Fruit fly (Drosophila melanogaster) whole organism, embryonic: Measurements from ENCODE around the gene CG12177.

Source experiments
- ATbp ChIP-seq: fragments of 200-800 bp; sonication (Bioruptor generic); optimal IDR thresholded peaks from 2 replicates; lab custom pipeline; 2017; ENCODE audit warnings: missing biosample characterization, mild to moderate bottlenecking, missing genetic modification characterization, missing genetic modification reagents
- Ada2b ChIP-seq: fragments of 200-800 bp; sonication (Bioruptor generic); IDR thresholded peaks from 2 replicates; pipeline ENCODE4 v1.3.6; 2022; ENCODE audit warnings: missing biosample characterization, missing genetic modification characterization
- Antp ChIP-seq: fragments of 200-800 bp; sonication (Bioruptor generic); optimal IDR thresholded peaks from 3 replicates; lab custom pipeline; 2016; ENCODE audit warnings: missing biosample characterization, missing genetic modification characterization
- BtbVII ChIP-seq: fragments of 200-800 bp; sonication (Bioruptor generic); optimal IDR thresholded peaks from 3 replicates; lab custom pipeline; 2017; ENCODE audit warnings: missing biosample characterization, mild to moderate bottlenecking, missing genetic modification characterization
- CG10209 ChIP-seq: fragments of 200-800 bp; sonication (Bioruptor generic); optimal IDR thresholded peaks from 3 replicates; lab custom pipeline; 2017; ENCODE audit warnings: missing biosample characterization, mild to moderate bottlenecking, missing genetic modification characterization, missing genetic modification reagents
- CG12071 ChIP-seq: fragments of 200-800 bp; sonication (Bioruptor generic); optimal IDR thresholded peaks from 3 replicates; lab custom pipeline; 2018; ENCODE audit warnings: missing biosample characterization, mild to moderate bottlenecking, missing genetic modification characterization
- CG12659 ChIP-seq: fragments of 200-800 bp; sonication (Bioruptor generic); optimal IDR thresholded peaks from 3 replicates; lab custom pipeline; 2017; ENCODE audit warnings: mild to moderate bottlenecking, missing biosample characterization, missing genetic modification reagents, missing genetic modification characterization
- CG12744 ChIP-seq: fragments of 200-800 bp; sonication (Bioruptor generic); optimal IDR thresholded peaks from 2 replicates; lab custom pipeline; 2016; ENCODE audit warnings: missing biosample characterization, missing genetic modification characterization
- CG13287 ChIP-seq: fragments of 200-800 bp; sonication (Bioruptor generic); IDR thresholded peaks from 2 replicates; pipeline ENCODE4 v1.3.6; 2022; ENCODE audit warnings: missing biosample characterization, missing genetic modification characterization; ENCODE audit not compliant: partially characterized antibody
- CG13296 ChIP-seq: fragments of 200-800 bp; sonication (Bioruptor generic); optimal IDR thresholded peaks from 3 replicates; lab custom pipeline; 2018; ENCODE audit warnings: missing biosample characterization, mild to moderate bottlenecking, missing genetic modification characterization
- CG13424 ChIP-seq: fragments of 200-800 bp; sonication (Bioruptor generic); optimal IDR thresholded peaks from 2 replicates; lab custom pipeline; 2019; ENCODE audit warnings: missing biosample characterization, mild to moderate bottlenecking, missing genetic modification characterization, moderate library complexity
- CG13624 ChIP-seq: fragments of 200-800 bp; sonication (Bioruptor generic); optimal IDR thresholded peaks from 2 replicates; lab custom pipeline; 2016; ENCODE audit warnings: missing biosample characterization, missing genetic modification characterization
- CG15601 ChIP-seq: fragments of 200-800 bp; sonication (Bioruptor generic); optimal IDR thresholded peaks from 3 replicates; lab custom pipeline; 2019; ENCODE audit warnings: missing biosample characterization, mild to moderate bottlenecking, missing genetic modification characterization, moderate library complexity
- CG17802 ChIP-seq: fragments of 200-800 bp; sonication (Bioruptor generic); optimal IDR thresholded peaks from 2 replicates; lab custom pipeline; 2018; ENCODE audit warnings: missing biosample characterization, mild to moderate bottlenecking, missing genetic modification characterization, moderate library complexity
- CG2875 ChIP-seq: fragments of 200-800 bp; sonication (Bioruptor generic); optimal IDR thresholded peaks from 2 replicates; lab custom pipeline; 2017; ENCODE audit warnings: missing biosample characterization, mild to moderate bottlenecking, missing genetic modification characterization, missing genetic modification reagents
- CG31365 ChIP-seq: fragments of 200-800 bp; sonication (Bioruptor generic); optimal IDR thresholded peaks from 2 replicates; lab custom pipeline; 2018; ENCODE audit warnings: missing biosample characterization, mild to moderate bottlenecking, missing genetic modification characterization
- CG32532 ChIP-seq: fragments of 200-800 bp; sonication (Bioruptor generic); IDR thresholded peaks from 2 replicates; pipeline ENCODE4 v1.3.6; 2022; ENCODE audit warnings: missing biosample characterization, missing genetic modification characterization
- CG3847 ChIP-seq: fragments of 200-800 bp; sonication (Bioruptor generic); IDR thresholded peaks from 2 replicates; pipeline ENCODE4 v1.3.6; 2022; ENCODE audit warnings: missing biosample characterization, missing genetic modification characterization
- CG42726 ChIP-seq: fragments of 200-800 bp; sonication (Bioruptor generic); IDR thresholded peaks from 2 replicates; pipeline ENCODE4 v1.3.6; 2022; ENCODE audit warnings: missing biosample characterization, missing genetic modification characterization; ENCODE audit not compliant: partially characterized antibody
- CG4424 ChIP-seq: fragments of 200-800 bp; sonication (Bioruptor generic); optimal IDR thresholded peaks from 3 replicates; lab custom pipeline; 2016; ENCODE audit warnings: missing biosample characterization, missing genetic modification characterization
- CG6272 ChIP-seq: fragments of 200-800 bp; sonication (Bioruptor generic); IDR thresholded peaks from 2 replicates; pipeline ENCODE4 v1.3.6; 2022; ENCODE audit warnings: missing biosample characterization, missing genetic modification characterization
- CG7839 ChIP-seq: fragments of 200-800 bp; sonication (Bioruptor generic); optimal IDR thresholded peaks from 3 replicates; lab custom pipeline; 2018; ENCODE audit warnings: missing biosample characterization, mild to moderate bottlenecking, missing genetic modification characterization, moderate library complexity
- CG8281 ChIP-seq: fragments of 200-800 bp; sonication (Bioruptor generic); optimal IDR thresholded peaks from 2 replicates; lab custom pipeline; 2018; ENCODE audit warnings: missing biosample characterization, mild to moderate bottlenecking, missing genetic modification characterization, moderate library complexity
- Camta ChIP-seq: fragments of 200-800 bp; sonication (Bioruptor generic); optimal IDR thresholded peaks from 2 replicates; lab custom pipeline; 2016; ENCODE audit warnings: missing biosample characterization, missing genetic modification characterization
- Dad ChIP-seq: fragments of 200-800 bp; sonication (Bioruptor generic); optimal IDR thresholded peaks from 3 replicates; lab custom pipeline; 2016; ENCODE audit warnings: missing biosample characterization, missing genetic modification characterization
- Deaf1 ChIP-seq: fragments of 200-800 bp; optimal IDR thresholded peaks from 3 replicates; lab custom pipeline; 2019; ENCODE audit warnings: missing biosample characterization, mild to moderate bottlenecking, missing genetic modification characterization, moderate library complexity
- Doc3 ChIP-seq: fragments of 200-800 bp; sonication (Bioruptor generic); IDR thresholded peaks from 3 replicates; pipeline ENCODE4 v1.3.6; 2022; ENCODE audit warnings: missing biosample characterization, missing genetic modification characterization; ENCODE audit not compliant: partially characterized antibody
- Hand ChIP-seq: fragments of 200-800 bp; sonication (Bioruptor generic); optimal IDR thresholded peaks from 2 replicates; lab custom pipeline; 2017; ENCODE audit warnings: mild to moderate bottlenecking, missing biosample characterization, missing genetic modification reagents, missing genetic modification characterization
- Hr3 ChIP-seq: fragments of 200-800 bp; sonication (Bioruptor generic); optimal IDR thresholded peaks from 3 replicates; lab custom pipeline; 2016; ENCODE audit warnings: missing biosample characterization, missing genetic modification characterization
- Kr ChIP-seq: fragments of 200-800 bp; sonication (Bioruptor generic); optimal IDR thresholded peaks from 2 replicates; lab custom pipeline; 2017; ENCODE audit warnings: missing biosample characterization, mild to moderate bottlenecking, missing genetic modification characterization
- Max ChIP-seq: fragments of 200-800 bp; sonication (Bioruptor generic); optimal IDR thresholded peaks from 2 replicates; lab custom pipeline; 2016; ENCODE audit warnings: missing biosample characterization, mild to moderate bottlenecking, missing genetic modification characterization
- Neu2 ChIP-seq: fragments of 200-800 bp; sonication (Bioruptor generic); optimal IDR thresholded peaks from 3 replicates; lab custom pipeline; 2016; ENCODE audit warnings: missing biosample characterization, missing genetic modification characterization, borderline replicate concordance
- Nf-YB ChIP-seq: fragments of 200-800 bp; sonication (Bioruptor generic); optimal IDR thresholded peaks from 3 replicates; lab custom pipeline; 2019; ENCODE audit warnings: missing biosample characterization, mild to moderate bottlenecking, missing genetic modification characterization, moderate library complexity
- Oli ChIP-seq: fragments of 200-800 bp; sonication (Bioruptor generic); optimal IDR thresholded peaks from 2 replicates; lab custom pipeline; 2018; ENCODE audit warnings: missing biosample characterization, mild to moderate bottlenecking, missing genetic modification characterization, moderate library complexity
- Taf1 ChIP-seq: fragments of 200-800 bp; sonication (Bioruptor generic); IDR thresholded peaks from 2 replicates; pipeline ENCODE4 v1.3.6; 2022; ENCODE audit warnings: missing biosample characterization, missing genetic modification characterization
- br ChIP-seq: fragments of >200 bp; optimal IDR thresholded peaks from 2 replicates; lab custom pipeline; 2017
- btn ChIP-seq: fragments of 200-800 bp; sonication (Bioruptor generic); optimal IDR thresholded peaks from 2 replicates; lab custom pipeline; 2016; ENCODE audit warnings: missing biosample characterization, missing genetic modification characterization
- cato ChIP-seq: fragments of 200-800 bp; sonication (Bioruptor generic); optimal IDR thresholded peaks from 2 replicates; lab custom pipeline; 2016; ENCODE audit warnings: missing biosample characterization, missing genetic modification characterization, borderline replicate concordance
- crc ChIP-seq: fragments of 200-800 bp; sonication (Bioruptor generic); optimal IDR thresholded peaks from 2 replicates; lab custom pipeline; 2016; ENCODE audit warnings: missing biosample characterization, missing genetic modification characterization
- en ChIP-seq: fragments of 200-800 bp; sonication (Bioruptor generic); optimal IDR thresholded peaks from 2 replicates; lab custom pipeline; 2016; ENCODE audit warnings: missing biosample characterization, missing genetic modification characterization
- fd3F ChIP-seq: fragments of 200-800 bp; sonication (Bioruptor generic); optimal IDR thresholded peaks from 2 replicates; lab custom pipeline; 2018; ENCODE audit warnings: missing biosample characterization, mild to moderate bottlenecking, missing genetic modification characterization, moderate library complexity
- gce ChIP-seq: fragments of 200-800 bp; sonication (Bioruptor generic); IDR thresholded peaks from 3 replicates; pipeline ENCODE4 v1.3.6; 2022; ENCODE audit warnings: missing biosample characterization, missing genetic modification characterization
- grau ChIP-seq: fragments of 200-800 bp; optimal IDR thresholded peaks from 3 replicates; lab custom pipeline; 2019; ENCODE audit warnings: missing biosample characterization, mild to moderate bottlenecking, missing genetic modification characterization, moderate library complexity
- gt ChIP-seq: fragments of 200-800 bp; sonication (Bioruptor generic); IDR thresholded peaks from 2 replicates; pipeline ENCODE4 v1.3.6; 2022; ENCODE audit warnings: missing biosample characterization, missing genetic modification characterization
- hth ChIP-seq: fragments of >200 bp; optimal IDR thresholded peaks from 2 replicates; lab custom pipeline; 2017; ENCODE audit warnings: inconsistent platforms
- insv ChIP-seq, 2 experiments: fragments of 200-800 bp; sonication (Bioruptor generic); optimal IDR thresholded peaks; 3 replicates each; lab custom pipeline; 2016 to 2018; ENCODE audit warnings: missing biosample characterization in 2 of 2, missing genetic modification characterization in 2 of 2
- sna ChIP-seq: fragments of 200-800 bp; sonication (Bioruptor generic); IDR thresholded peaks from 2 replicates; pipeline ENCODE4 v1.3.6; 2022; ENCODE audit warnings: missing biosample characterization, missing genetic modification characterization; ENCODE audit not compliant: partially characterized antibody
- ssp ChIP-seq: fragments of 200-800 bp; sonication (Bioruptor generic); IDR thresholded peaks from 2 replicates; pipeline ENCODE4 v1.3.6; 2022; ENCODE audit warnings: missing biosample characterization, missing genetic modification characterization
- tgo ChIP-seq: fragments of 200-800 bp; sonication (Bioruptor generic); IDR thresholded peaks from 3 replicates; pipeline ENCODE4 v1.3.6; 2022; ENCODE audit warnings: missing biosample characterization, missing genetic modification characterization

CG12177 gene

DNA sequence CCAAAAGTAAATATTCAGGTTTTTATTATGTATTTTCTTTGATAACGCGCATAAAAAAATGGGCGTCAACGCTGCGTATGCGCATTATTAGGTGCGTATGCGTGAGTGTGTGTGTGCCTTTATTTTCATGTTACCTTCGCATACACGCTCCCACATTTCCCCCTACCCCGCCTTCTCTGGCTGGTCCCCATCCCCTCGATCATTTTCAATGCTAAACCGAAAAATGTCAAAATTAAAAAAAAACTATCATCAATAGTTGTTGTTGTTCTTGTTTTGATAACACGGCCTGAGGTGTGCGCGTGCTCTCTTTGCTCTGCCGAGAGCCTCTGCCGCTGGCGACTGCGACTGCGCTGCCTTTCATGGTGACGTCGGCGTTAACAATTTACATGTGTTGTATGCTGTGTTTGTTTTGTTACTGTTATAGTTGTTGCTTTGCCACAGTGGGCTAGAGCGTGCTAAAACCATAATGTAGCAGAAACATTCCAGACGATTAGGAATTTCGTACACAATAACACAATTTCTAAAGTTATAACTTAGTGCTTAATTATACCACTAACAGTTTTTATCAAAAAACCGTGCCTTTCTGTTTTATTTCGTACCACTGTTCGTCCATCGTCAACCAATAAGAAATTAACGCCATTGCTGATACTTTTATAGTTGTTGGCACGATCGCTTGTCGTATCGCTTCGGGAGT, 40.2 kb downstream of the CG12177 start (continued):
- TF ChIP-seq CG2875 (peak; percentile 98), Max (GFP tag; lab: Kevin White, UChicago) (peak; percentile 98), gce (GFP tag; lab: Robert Waterston, UW) (peak; percentile 99), CG12071 (GFP tag; lab: Kevin White, UChicago) (peak; percentile 99), hth (lab: Kevin White, UChicago) (no peak), Antp (peak; percentile 99), Hand (GFP tag; lab: Kevin White, UChicago) (peak; percentile 97), CG12744 (GFP tag; lab: Kevin White, UChicago) (peak; percentile 98), CG6272 (GFP tag; lab: Robert Waterston, UW) (peak; percentile 98), insv (GFP tag; optimal IDR thresholded peaks at IDR 0.05; lab: Kevin White, UChicago) (peak; percentile 51 to 79), en (GFP tag; lab: Kevin White, UChicago) (peak; percentile 98), br (lab: Kevin White, UChicago) (no peak), BtbVII (GFP tag; lab: Kevin White, UChicago) (peak; percentile 98), CG12659 (GFP tag; lab: Kevin White, UChicago) (peak; percentile 99), cato (GFP tag; lab: Kevin White, UChicago) (peak; percentile 98), tgo (GFP tag; lab: Robert Waterston, UW) (peak; percentile 99), CG3847 (GFP tag; lab: Robert Waterston, UW) (peak; percentile 99), sna (GFP tag; lab: Robert Waterston, UW) (peak; percentile 62; the same call in 1 of the 2 replicates), Dad (GFP tag; lab: Kevin White, UChicago) (peak; percentile 98), CG13287 (GFP tag; lab: Robert Waterston, UW) (peak; percentile 68), ssp (GFP tag; lab: Robert Waterston, UW) (peak; percentile 94), CG13296 (GFP tag; lab: Kevin White, UChicago) (peak; percentile 99), Nf-YB (GFP tag; lab: Kevin White, UChicago) (peak; percentile 95), crc (GFP tag; lab: Kevin White, UChicago) (peak; percentile 98), CG10209 (peak; percentile 99), gt (GFP tag; lab: Robert Waterston, UW) (peak; percentile 96), grau (tag; lab: Kevin White, UChicago) (peak; percentile 98), Taf1 (peak; percentile 98), CG13624 (GFP tag; lab: Kevin White, UChicago) (peak; percentile 99), Deaf1 (peak; percentile 99), CG13424 (tag; lab: Kevin White, UChicago) (peak; percentile 99), fd3F (GFP tag; lab: Kevin White, UChicago) (peak; percentile 98), btn (GFP tag; lab: Kevin White, UChicago) (peak; percentile 98), CG8281 (peak; percentile 92), Camta (GFP tag; lab: Kevin White, UChicago) (peak; percentile 99), CG42726 (peak; percentile 14; the same call in 1 of the 2 replicates), Ada2b (GFP tag; lab: Robert Waterston, UW) (peak; percentile 99), CG4424 (GFP tag; lab: Kevin White, UChicago) (peak; percentile 99), Neu2 (GFP tag; lab: Kevin White, UChicago) (peak; percentile 95), ATbp (peak; percentile 99), Doc3 (GFP tag; lab: Robert Waterston, UW) (no peak), Kr (GFP tag; lab: Kevin White, UChicago) (peak; percentile 49), CG15601 (tag; lab: Kevin White, UChicago) (peak; percentile 97), CG32532 (GFP tag; lab: Robert Waterston, UW) (peak; percentile 99), Oli (peak; percentile 99), CG17802 (tag; lab: Kevin White, UChicago) (peak; percentile 90), CG31365 (tag; lab: Kevin White, UChicago) (peak; percentile 94), CG7839 (tag; lab: Kevin White, UChicago) (peak; percentile 99), Hr3 (GFP tag; lab: Kevin White, UChicago) (peak; percentile 97)
